Worm (Caenorhabditis elegans) whole organism, dauer: ENCODE data around the gene W03C9.6.

Experiments used
- unc-62 ChIP-seq: sonication (generic microtip); optimal IDR thresholded peaks from 2 replicates; lab custom pipeline; 2017; ENCODE audit warnings: missing biosample characterization, missing genetic modification reagents, missing genetic modification characterization

Gene W03C9.6

ce11 chrII:11954208-11954607, at the start of gene W03C9.6:
Gene W03C9.6 (plus strand): TSS chrII:11954508.
- TF ChIP-seq unc-62 (GFP tag; lab: Kevin White, UChicago): no peak

DNA sequence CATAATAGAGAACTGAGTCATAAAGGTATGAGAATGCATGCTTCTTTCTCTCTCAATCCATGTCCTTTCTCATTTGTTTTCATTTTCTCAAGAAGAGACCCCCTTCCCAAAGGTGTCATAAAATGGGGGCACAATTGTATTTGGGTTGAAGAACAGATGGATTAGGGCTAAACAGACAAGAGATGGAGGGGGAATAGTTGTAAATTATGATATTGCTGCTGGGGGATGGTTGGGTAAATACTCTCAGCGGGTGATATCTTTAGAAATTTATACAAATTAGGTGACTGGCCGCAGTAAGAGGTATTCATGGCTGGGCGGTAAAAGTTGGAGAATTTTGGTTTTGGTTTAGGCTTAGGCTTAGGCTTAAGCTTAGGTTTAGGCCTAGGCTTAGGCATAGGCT, 49.3 kb upstream of the W03C9.6 start:
- TF ChIP-seq unc-62 (GFP tag; lab: Kevin White, UChicago): no peak

DNA sequence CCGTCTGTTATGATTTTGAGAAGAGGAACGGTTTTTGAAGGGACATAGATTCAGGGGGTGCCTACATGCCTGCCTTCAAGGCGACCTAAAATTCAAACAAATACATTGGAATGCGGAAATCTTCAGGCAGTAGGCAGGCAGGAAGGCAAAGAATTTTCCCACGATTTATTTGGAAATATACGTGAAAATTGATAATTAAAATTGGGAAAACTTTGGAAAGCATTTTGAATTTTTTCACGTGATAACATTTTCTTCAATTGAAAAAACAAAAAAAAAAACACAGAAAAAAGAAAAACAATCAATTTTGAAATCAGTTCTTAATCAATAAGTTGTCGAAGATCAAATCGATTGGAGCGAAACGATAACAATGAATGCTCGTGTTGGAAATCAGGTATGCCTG, 48.1 kb upstream of the W03C9.6 start, which contains the start of gene ZK930.4:
Gene ZK930.4 (plus strand): TSS at position 301 of the 400 bp plus-strand sequence.
- no peak for TF ChIP-seq unc-62 (GFP tag; lab: Kevin White, UChicago)

ce11 chrII:11910569-11910968, 43.7 kb upstream of the W03C9.6 start:
- no peak for TF ChIP-seq unc-62 (GFP tag; lab: Kevin White, UChicago)

- TF ChIP-seq unc-62 (GFP tag; lab: Kevin White, UChicago): no peak
Measured at ce11 chrII:11914304-11914703, 40.0 kb upstream of the W03C9.6 start, which contains the start of gene ZK930.7. Gene ZK930.7 (plus strand): TSS chrII:11914604.

- no peak for TF ChIP-seq unc-62 (GFP tag; lab: Kevin White, UChicago)
Measured at ce11 chrII:11915770-11916554, 38.3 kb upstream of the W03C9.6 start, which contains the start of the genes vps-15 and hmg-12. Gene vps-15 (minus strand): TSS chrII:11915852. Gene hmg-12 (plus strand): TSS chrII:11916513.

- no peak for TF ChIP-seq unc-62 (GFP tag; lab: Kevin White, UChicago)
Measured at ce11 chrII:11916555-11916941, 37.8 kb upstream of the W03C9.6 start.

DNA sequence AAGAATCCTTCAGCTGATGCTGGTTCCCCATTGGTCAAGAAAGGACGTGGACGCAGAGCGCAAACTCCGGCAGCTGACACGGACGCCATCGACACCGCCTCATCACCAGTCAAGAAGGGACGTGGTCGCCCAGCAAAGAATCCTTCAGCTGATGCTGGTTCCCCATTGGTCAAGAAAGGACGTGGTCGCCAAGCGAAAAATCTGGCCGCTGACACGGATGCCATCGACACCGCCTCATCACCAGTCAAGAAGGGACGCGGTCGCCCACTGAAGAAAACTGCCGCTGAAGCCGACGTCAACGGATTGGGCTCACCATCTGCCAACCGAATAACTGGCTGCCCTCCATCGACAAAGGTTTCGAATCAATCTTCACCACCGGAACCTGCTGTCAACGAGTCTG, 37.4 kb upstream of the W03C9.6 start:
- TF ChIP-seq unc-62 (GFP tag; lab: Kevin White, UChicago): no peak

DNA sequence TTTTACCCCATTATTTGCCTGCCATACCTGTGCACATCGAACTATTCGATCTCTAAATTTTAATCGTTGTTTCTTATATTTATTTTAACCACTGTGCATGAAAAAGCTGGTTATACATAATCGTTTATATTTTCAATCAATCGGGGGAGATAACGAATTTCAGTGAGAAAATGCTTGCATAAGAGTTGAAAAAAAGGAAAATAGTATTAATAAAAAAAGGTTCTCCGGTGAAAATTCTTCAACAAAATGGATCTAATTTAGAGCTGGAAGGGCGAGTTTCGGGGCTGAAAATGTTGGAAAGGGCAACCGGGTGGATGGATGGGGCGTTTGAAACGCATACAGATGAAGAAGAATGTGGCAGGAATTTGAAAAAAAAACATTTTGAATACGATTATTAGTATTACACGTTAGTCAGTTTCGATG, 36.8 kb upstream of the W03C9.6 start:
- no peak for TF ChIP-seq unc-62 (GFP tag; lab: Kevin White, UChicago)

DNA sequence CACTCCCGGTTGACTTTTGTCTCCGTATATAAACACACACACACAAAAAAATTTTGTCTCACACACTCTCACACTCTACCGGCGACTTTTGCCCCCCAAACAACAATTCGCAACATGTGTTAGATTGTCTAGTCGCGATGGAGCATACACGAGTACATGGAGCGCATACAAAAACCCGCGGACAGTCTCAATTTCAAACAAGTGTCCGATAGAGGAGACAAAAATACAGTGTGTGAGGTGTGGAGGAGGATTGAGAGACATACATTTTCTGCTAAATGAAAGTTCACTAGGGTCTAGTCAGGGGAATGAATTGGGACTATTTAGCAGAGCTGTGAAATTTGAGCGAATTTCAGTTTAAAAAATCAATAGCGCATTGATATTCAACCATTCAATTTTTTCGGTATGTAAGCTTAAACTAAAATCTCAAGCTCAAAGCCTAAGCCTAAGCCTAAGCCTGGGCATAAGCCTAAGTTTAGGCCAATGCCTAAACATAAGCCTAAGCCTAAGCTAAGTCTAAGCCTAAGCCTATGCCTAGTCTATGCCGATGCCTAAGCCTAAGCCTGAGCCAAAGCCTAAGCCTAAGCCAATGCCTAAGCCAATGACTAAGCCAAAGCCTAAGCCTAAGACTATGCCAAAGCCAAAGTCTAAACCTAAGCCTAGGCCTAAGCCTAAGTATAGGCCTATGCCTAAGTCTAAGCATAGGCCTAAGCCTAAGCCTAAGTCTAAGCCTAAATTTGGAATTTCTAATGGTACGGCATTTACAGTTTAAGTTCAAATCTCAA, 31.4 kb upstream of the W03C9.6 start:
- no peak for TF ChIP-seq unc-62 (GFP tag; lab: Kevin White, UChicago)

DNA sequence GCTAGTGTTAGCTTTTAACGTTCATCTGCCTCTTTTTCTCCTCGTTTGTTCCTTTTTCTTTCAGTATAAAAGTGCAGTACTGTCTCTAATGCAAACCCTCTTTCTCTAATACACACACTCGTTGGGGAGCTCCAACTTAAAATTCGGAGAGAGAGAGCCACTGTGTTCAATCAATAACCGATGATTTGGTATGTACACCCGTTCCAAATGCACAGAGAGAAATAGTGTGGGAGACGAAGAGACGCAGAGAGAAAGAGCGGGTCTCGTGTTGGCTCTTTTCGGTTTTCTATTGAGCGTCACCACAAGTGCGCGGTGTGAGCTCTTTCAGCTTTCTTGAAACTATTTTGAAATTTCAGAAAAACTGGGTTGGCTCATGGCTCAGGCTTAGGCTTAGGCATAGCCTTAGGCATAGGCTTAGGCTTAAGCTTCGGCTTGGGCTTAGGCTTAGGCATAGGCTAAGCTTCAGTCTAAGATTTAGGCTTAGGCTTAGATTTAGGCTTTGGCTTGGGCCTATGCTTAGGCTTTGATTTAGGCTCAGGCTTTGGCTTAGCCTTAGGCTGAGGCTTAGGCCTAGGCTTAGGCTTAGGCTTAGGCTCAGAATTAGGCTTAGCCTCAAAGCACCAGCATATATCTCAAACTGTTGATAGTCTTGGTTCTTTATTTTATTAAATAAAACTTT, 30.5 kb upstream of the W03C9.6 start:
- no peak for TF ChIP-seq unc-62 (GFP tag; lab: Kevin White, UChicago)

DNA sequence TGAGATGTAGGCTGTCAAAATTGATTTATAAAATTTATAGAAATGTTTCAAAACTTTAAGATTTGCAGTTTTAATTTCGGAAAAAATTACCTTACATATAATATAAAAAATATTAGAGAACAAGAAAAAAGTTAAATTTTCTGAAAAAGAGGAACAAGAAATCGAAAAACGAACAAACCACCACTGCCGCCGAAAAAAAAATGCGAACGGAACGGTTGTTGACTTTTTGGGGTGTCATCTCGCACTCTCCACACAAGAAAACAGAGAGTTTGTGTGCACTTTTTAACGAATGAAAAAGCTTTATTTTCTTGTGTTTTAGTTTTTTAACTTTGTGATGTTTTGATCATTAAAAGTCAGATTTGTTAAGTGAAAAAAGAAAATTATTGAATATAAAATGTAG, 29.1 kb upstream of the W03C9.6 start:
- no peak for TF ChIP-seq unc-62 (GFP tag; lab: Kevin White, UChicago)

- TF ChIP-seq unc-62 (GFP tag; lab: Kevin White, UChicago): no peak
Measured at ce11 chrII:11926501-11926900, 27.8 kb upstream of the W03C9.6 start.

ce11 chrII:11928752-11929151, 25.6 kb upstream of the W03C9.6 start:
- TF ChIP-seq unc-62 (GFP tag; lab: Kevin White, UChicago): no peak

DNA sequence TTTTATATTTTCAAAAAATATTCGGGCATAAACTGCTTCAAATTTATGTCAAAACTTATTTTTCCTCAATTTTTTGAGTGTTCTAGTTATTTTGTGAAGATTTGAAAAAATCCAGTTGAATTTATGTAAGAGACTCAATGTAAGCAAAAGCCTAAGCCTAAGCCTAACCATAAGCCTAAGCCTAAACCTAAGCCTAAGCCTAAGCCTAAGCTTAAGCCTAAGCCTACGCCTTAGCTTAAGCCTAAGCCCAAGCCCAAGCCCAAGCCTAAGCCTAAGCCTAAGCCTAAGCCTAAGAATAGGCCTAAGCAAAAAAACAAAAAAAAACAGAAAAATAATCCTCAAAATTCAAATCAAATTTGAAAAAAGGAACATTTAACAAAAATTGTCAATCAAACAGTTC, 24.2 kb upstream of the W03C9.6 start:
- TF ChIP-seq unc-62 (GFP tag; lab: Kevin White, UChicago): no peak

DNA sequence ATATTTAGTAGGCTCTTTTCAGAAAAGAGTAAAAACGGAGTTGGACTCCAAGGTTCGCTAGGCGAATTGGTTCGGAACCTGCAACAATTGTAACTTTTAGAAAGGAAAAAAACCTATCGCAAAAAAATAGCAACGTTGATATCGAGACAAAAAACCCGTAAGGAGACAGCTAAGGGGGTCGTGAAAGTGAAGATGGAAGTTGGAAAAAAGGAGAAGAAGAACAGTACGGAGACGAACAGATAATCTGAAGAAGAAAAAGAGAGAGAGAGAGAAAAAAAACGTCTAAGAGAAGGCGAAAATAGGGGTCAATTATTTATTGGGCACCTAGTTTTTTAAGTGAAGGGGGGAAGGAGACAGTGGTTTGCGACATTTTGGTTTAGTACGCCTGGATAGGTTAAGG, 19.0 kb upstream of the W03C9.6 start, which contains the start of gene lin-29:
Gene lin-29 (minus strand): TSS at position 78 of the 400 bp plus-strand sequence.
- no peak for TF ChIP-seq unc-62 (GFP tag; lab: Kevin White, UChicago)
